Worm (Caenorhabditis elegans) whole organism, mixed stage, embryonic: Measurements from ENCODE around the gene C15H9.11.
A peak's percentile ranks its signal among the peaks of the same experiment; 100 is the strongest.

Experiments
- M03D4.4 ChIP-seq: sonication (generic microtip); optimal IDR thresholded peaks from 2 replicates; lab custom pipeline; 2017; ENCODE audit warnings: mild to moderate bottlenecking, missing genetic modification characterization, missing compliant biosample characterization
- bed-3 ChIP-seq: fragments of 200-800 bp; sonication (Bioruptor generic); optimal IDR thresholded peaks from 3 replicates; lab custom pipeline; 2018; ENCODE audit warnings: mild to moderate bottlenecking, missing genetic modification characterization, moderate library complexity, missing compliant biosample characterization
- blmp-1 ChIP-seq: fragments of 150-350 bp; optimal IDR thresholded peaks from 2 replicates; lab custom pipeline; 2014; ENCODE audit warnings: missing biosample characterization, missing genetic modification characterization
- ceh-39 ChIP-seq: fragments of 150-350 bp; optimal IDR thresholded peaks from 2 replicates; lab custom pipeline; 2014; ENCODE audit warnings: missing biosample characterization, missing genetic modification characterization
- ceh-43 ChIP-seq: fragments of 200-800 bp; sonication (Bioruptor generic); optimal IDR thresholded peaks from 2 replicates; lab custom pipeline; 2018; ENCODE audit warnings: mild to moderate bottlenecking, missing genetic modification characterization, moderate library complexity, missing compliant biosample characterization
- ceh-83 ChIP-seq: fragments of 200-800 bp; sonication (Bioruptor generic); optimal IDR thresholded peaks from 2 replicates; lab custom pipeline; 2018; ENCODE audit warnings: mild to moderate bottlenecking, missing genetic modification characterization, missing compliant biosample characterization
- ces-1 ChIP-seq: fragments of 150-350 bp; optimal IDR thresholded peaks from 2 replicates; lab custom pipeline; 2014; ENCODE audit warnings: missing biosample characterization, missing genetic modification reagents, missing genetic modification characterization
- cnd-1 ChIP-seq: fragments of 200-800 bp; sonication (Bioruptor generic); optimal IDR thresholded peaks from 2 replicates; lab custom pipeline; 2018; ENCODE audit warnings: mild to moderate bottlenecking, missing genetic modification characterization, missing compliant biosample characterization
- drap-1 ChIP-seq: fragments of 200-800 bp; sonication (Bioruptor generic); optimal IDR thresholded peaks from 3 replicates; lab custom pipeline; 2018; ENCODE audit warnings: mild to moderate bottlenecking, missing genetic modification characterization, missing compliant biosample characterization
- elt-1 ChIP-seq: sonication (generic microtip); optimal IDR thresholded peaks from 2 replicates; lab custom pipeline; 2017; ENCODE audit warnings: missing genetic modification characterization, mild to moderate bottlenecking, missing compliant biosample characterization, antibody characterized with exemption, moderate library complexity, borderline replicate concordance; ENCODE audit not compliant: insufficient read depth
- elt-3 ChIP-seq: fragments of 150-350 bp; optimal IDR thresholded peaks from 2 replicates; lab custom pipeline; 2014; ENCODE audit warnings: missing biosample characterization, missing genetic modification characterization
- flh-1 ChIP-seq: fragments of 200-800 bp; sonication (Bioruptor generic); optimal IDR thresholded peaks from 2 replicates; lab custom pipeline; 2018; ENCODE audit warnings: mild to moderate bottlenecking, missing genetic modification characterization, moderate library complexity, missing compliant biosample characterization
- lin-13 ChIP-seq: fragments of 150-350 bp; optimal IDR thresholded peaks from 2 replicates; lab custom pipeline; 2014; ENCODE audit warnings: missing biosample characterization, missing genetic modification characterization
- lin-32 ChIP-seq: fragments of 200-800 bp; sonication (Bioruptor generic); optimal IDR thresholded peaks from 2 replicates; lab custom pipeline; 2018; ENCODE audit warnings: mild to moderate bottlenecking, missing genetic modification characterization, missing compliant biosample characterization
- lsy-2 ChIP-seq: fragments of 150-350 bp; optimal IDR thresholded peaks from 2 replicates; lab custom pipeline; 2014; ENCODE audit warnings: missing biosample characterization, missing genetic modification characterization
- mab-5 ChIP-seq: fragments of 150-350 bp; optimal IDR thresholded peaks from 2 replicates; lab custom pipeline; 2014; ENCODE audit warnings: missing biosample characterization, missing genetic modification characterization
- mep-1 ChIP-seq: fragments of 150-350 bp; optimal IDR thresholded peaks from 2 replicates; lab custom pipeline; 2017; ENCODE audit warnings: missing biosample characterization, missing genetic modification reagents, missing genetic modification characterization, inconsistent platforms
- mls-2 ChIP-seq: sonication (generic microtip); optimal IDR thresholded peaks from 2 replicates; lab custom pipeline; 2016; ENCODE audit warnings: mild to moderate bottlenecking, missing genetic modification characterization, moderate library complexity, missing compliant biosample characterization
- nhr-12 ChIP-seq: fragments of 150-350 bp; optimal IDR thresholded peaks from 2 replicates; lab custom pipeline; 2014; ENCODE audit warnings: missing biosample characterization, missing genetic modification characterization
- nhr-2 ChIP-seq: fragments of 150-350 bp; optimal IDR thresholded peaks from 2 replicates; lab custom pipeline; 2014; ENCODE audit warnings: missing biosample characterization, missing genetic modification characterization
- nhr-237 ChIP-seq: fragments of 150-350 bp; optimal IDR thresholded peaks from 2 replicates; lab custom pipeline; 2014; ENCODE audit warnings: missing biosample characterization, missing genetic modification characterization
- nhr-28 ChIP-seq: fragments of 150-350 bp; optimal IDR thresholded peaks from 2 replicates; lab custom pipeline; 2014; ENCODE audit warnings: missing biosample characterization, missing genetic modification characterization
- nhr-76 ChIP-seq: sonication (generic microtip); optimal IDR thresholded peaks from 2 replicates; lab custom pipeline; 2017; ENCODE audit warnings: missing biosample characterization, missing genetic modification characterization
- pha-4 ChIP-seq: fragments of 150-350 bp; optimal IDR thresholded peaks from 2 replicates; lab custom pipeline; 2018; ENCODE audit warnings: missing biosample characterization, missing genetic modification reagents, missing genetic modification characterization
- sem-2 ChIP-seq: fragments of 200-800 bp; sonication (Bioruptor generic); optimal IDR thresholded peaks from 2 replicates; lab custom pipeline; 2018; ENCODE audit warnings: mild to moderate bottlenecking, missing genetic modification characterization, missing compliant biosample characterization
- snpc-4 ChIP-seq: fragments of 150-350 bp; optimal IDR thresholded peaks from 2 replicates; lab custom pipeline; 2014; ENCODE audit warnings: missing biosample characterization, missing genetic modification characterization
- sptf-1 ChIP-seq: sonication (generic microtip); optimal IDR thresholded peaks from 2 replicates; lab custom pipeline; 2017; ENCODE audit warnings: mild to moderate bottlenecking, missing genetic modification characterization, moderate library complexity, missing compliant biosample characterization
- tbx-8 ChIP-seq: fragments of 200-800 bp; sonication (Bioruptor generic); optimal IDR thresholded peaks from 2 replicates; lab custom pipeline; 2018; ENCODE audit warnings: mild to moderate bottlenecking, missing genetic modification characterization, moderate library complexity, missing compliant biosample characterization
- unc-120 ChIP-seq: sonication (generic microtip); optimal IDR thresholded peaks from 2 replicates; lab custom pipeline; 2017; ENCODE audit warnings: missing genetic modification characterization, missing compliant biosample characterization; ENCODE audit not compliant: poor library complexity, severe bottlenecking
- unc-39 ChIP-seq: fragments of 150-350 bp; optimal IDR thresholded peaks from 2 replicates; lab custom pipeline; 2014; ENCODE audit warnings: missing biosample characterization, missing genetic modification characterization
- unc-62 ChIP-seq: fragments of 150-350 bp; optimal IDR thresholded peaks from 2 replicates; lab custom pipeline; 2014; ENCODE audit warnings: missing biosample characterization, missing genetic modification reagents, missing genetic modification characterization
- zip-8 ChIP-seq: fragments of 150-350 bp; optimal IDR thresholded peaks from 2 replicates; lab custom pipeline; 2014; ENCODE audit warnings: missing biosample characterization, missing genetic modification characterization
- ztf-11 ChIP-seq: fragments of 150-350 bp; optimal IDR thresholded peaks from 2 replicates; lab custom pipeline; 2014; ENCODE audit warnings: missing biosample characterization, missing genetic modification characterization

The C15H9.11 gene

ce11 chrX:6138243-6138642, 35.0 kb upstream of the C15H9.11 start, which contains the start of gene Y72A10A.1:
Gene Y72A10A.1, minus strand, starts transcription at chrX:6138343.
- TF ChIP-seq sem-2 (GFP tag; lab: Kevin White, UChicago) (no peak), unc-62 (no peak), nhr-2 (tag; lab: Kevin White, UChicago) (no peak), bed-3 (GFP tag; lab: Kevin White, UChicago) (no peak), nhr-76 (tag; lab: Kevin White, UChicago) (no peak), M03D4.4 (tag; lab: Kevin White, UChicago) (no peak), elt-1 (tag; lab: Kevin White, UChicago) (no peak), pha-4 (no peak), lin-32 (GFP tag; lab: Kevin White, UChicago) (no peak), elt-3 (tag; lab: Kevin White, UChicago) (no peak), mab-5 (tag; lab: Kevin White, UChicago) (no peak), zip-8 (tag; lab: Kevin White, UChicago) (no peak), ceh-83 (GFP tag; lab: Kevin White, UChicago) (no peak), sptf-1 (tag; lab: Kevin White, UChicago) (no peak), ztf-11 (no peak), flh-1 (GFP tag; lab: Kevin White, UChicago) (no peak), ceh-43 (GFP tag; lab: Kevin White, UChicago) (no peak), blmp-1 (tag; lab: Kevin White, UChicago) (no peak)
- TF ChIP-seq, all 35 proteins: peak for 0

- no peak for TF ChIP-seq lin-13
- no peak for TF ChIP-seq bed-3 (GFP tag; lab: Kevin White, UChicago)
- no peak for TF ChIP-seq nhr-2 (tag; lab: Kevin White, UChicago)
- TF ChIP-seq flh-1 (GFP tag; lab: Kevin White, UChicago): no peak
- no peak for TF ChIP-seq nhr-237 (tag; lab: Kevin White, UChicago)
- no peak for TF ChIP-seq mab-5 (tag; lab: Kevin White, UChicago)
- TF ChIP-seq elt-1 (tag; lab: Kevin White, UChicago): no peak
- TF ChIP-seq ceh-39 (tag; lab: Kevin White, UChicago): no peak
- TF ChIP-seq sem-2 (GFP tag; lab: Kevin White, UChicago): no peak
- peak; percentile 21 for TF ChIP-seq unc-120
- TF ChIP-seq ceh-43 (GFP tag; lab: Kevin White, UChicago): no peak
- no peak for TF ChIP-seq nhr-28 (tag; lab: Kevin White, UChicago)
- peak; percentile 47 for TF ChIP-seq ces-1 (GFP tag; lab: Kevin White, UChicago)
- no peak for TF ChIP-seq nhr-12 (tag; lab: Kevin White, UChicago)
- peak; percentile 13 for TF ChIP-seq lin-32 (GFP tag; lab: Kevin White, UChicago)
- peak; percentile 71 for TF ChIP-seq sptf-1 (tag; lab: Kevin White, UChicago)
- TF ChIP-seq cnd-1: peak; percentile 42
- no peak for TF ChIP-seq zip-8 (tag; lab: Kevin White, UChicago)
These were observed 31.2 kb upstream of the C15H9.11 start for ce11 chrX:6134423-6134822.

ce11 chrX:6129277-6129676, 26.1 kb upstream of the C15H9.11 start:
- TF ChIP-seq drap-1 (no peak), M03D4.4 (tag; lab: Kevin White, UChicago) (no peak), nhr-28 (tag; lab: Kevin White, UChicago) (no peak), ceh-43 (GFP tag; lab: Kevin White, UChicago) (no peak), lsy-2 (tag; lab: Kevin White, UChicago) (no peak), sem-2 (GFP tag; lab: Kevin White, UChicago) (no peak), tbx-8 (GFP tag; lab: Kevin White, UChicago) (no peak), unc-39 (tag; lab: Kevin White, UChicago) (no peak), lin-32 (GFP tag; lab: Kevin White, UChicago) (no peak), snpc-4 (tag; lab: Kevin White, UChicago) (no peak), blmp-1 (tag; lab: Kevin White, UChicago) (no peak), nhr-237 (tag; lab: Kevin White, UChicago) (no peak), lin-13 (no peak), mep-1 (tag; lab: Kevin White, UChicago) (no peak), unc-120 (no peak), ztf-11 (no peak)
- TF ChIP-seq, all 35 proteins: peak for 0

ce11 chrX:6128773-6129172, 25.6 kb upstream of the C15H9.11 start:
- TF ChIP-seq elt-3 (tag; lab: Kevin White, UChicago) (no peak), zip-8 (tag; lab: Kevin White, UChicago) (no peak), cnd-1 (no peak), tbx-8 (GFP tag; lab: Kevin White, UChicago) (no peak), blmp-1 (tag; lab: Kevin White, UChicago) (no peak), unc-62 (no peak), M03D4.4 (tag; lab: Kevin White, UChicago) (no peak), nhr-237 (tag; lab: Kevin White, UChicago) (no peak), mep-1 (tag; lab: Kevin White, UChicago) (no peak), ces-1 (GFP tag; lab: Kevin White, UChicago) (no peak), nhr-2 (tag; lab: Kevin White, UChicago) (no peak), ztf-11 (no peak), mls-2 (tag; lab: Kevin White, UChicago) (no peak), ceh-43 (GFP tag; lab: Kevin White, UChicago) (no peak), sptf-1 (tag; lab: Kevin White, UChicago) (no peak), mab-5 (tag; lab: Kevin White, UChicago) (no peak), snpc-4 (tag; lab: Kevin White, UChicago) (no peak)
